Worm (Caenorhabditis elegans): ENCODE data around the gene T01D3.1.

T01D3.1 gene

ce11 chrV:13689592-13689991 lies at the start of gene T01D3.1:
Gene T01D3.1, plus strand, starts transcription at chrV:13689892.
- no peak for TF ChIP-seq him-1 (tag; optimal IDR thresholded peaks at IDR 0.05)
- TF ChIP-seq dao-5 (tag; optimal IDR thresholded peaks at IDR 0.05) = no peak
- no peak for TF ChIP-seq W03F9.2 (tag; optimal IDR thresholded peaks at IDR 0.05)

- TF ChIP-seq him-1 (tag; optimal IDR thresholded peaks at IDR 0.05) (no peak), dao-5 (tag; optimal IDR thresholded peaks at IDR 0.05) (no peak), W03F9.2 (tag; optimal IDR thresholded peaks at IDR 0.05) (no peak)
Observed at ce11 chrV:13645848-13646578, 43.7 kb upstream of the T01D3.1 start.

ce11 chrV:13647185-13647584 lies 42.5 kb upstream of the T01D3.1 start:
- no peak for TF ChIP-seq W03F9.2 (tag; optimal IDR thresholded peaks at IDR 0.05)
- no peak for TF ChIP-seq dao-5 (tag; optimal IDR thresholded peaks at IDR 0.05)
- TF ChIP-seq him-1 (tag; optimal IDR thresholded peaks at IDR 0.05) = no peak

- TF ChIP-seq dao-5 (tag; optimal IDR thresholded peaks at IDR 0.05) = no peak
- TF ChIP-seq W03F9.2 (tag; optimal IDR thresholded peaks at IDR 0.05) = no peak
- TF ChIP-seq him-1 (tag; optimal IDR thresholded peaks at IDR 0.05) = no peak
Observed at ce11 chrV:13647617-13648016, 42.1 kb upstream of the T01D3.1 start.

- peak; percentile 7 for TF ChIP-seq dao-5 (tag; optimal IDR thresholded peaks at IDR 0.05)
- no peak for TF ChIP-seq him-1 (tag; optimal IDR thresholded peaks at IDR 0.05)
Observed at ce11 chrV:13649730-13650349, 39.9 kb upstream of the T01D3.1 start, which contains the start of gene H37A05.4. Gene H37A05.4, minus strand, starts transcription at chrV:13649780.

ce11 chrV:13650800-13651199 lies 38.9 kb upstream of the T01D3.1 start:
- TF ChIP-seq him-1 (tag; optimal IDR thresholded peaks at IDR 0.05) = no peak

- no peak for TF ChIP-seq dao-5 (tag; optimal IDR thresholded peaks at IDR 0.05)
- TF ChIP-seq him-1 (tag; optimal IDR thresholded peaks at IDR 0.05) = no peak
- no peak for TF ChIP-seq W03F9.2 (tag; optimal IDR thresholded peaks at IDR 0.05)
Observed at ce11 chrV:13652322-13652721, 37.4 kb upstream of the T01D3.1 start.

- TF ChIP-seq W03F9.2 (tag; optimal IDR thresholded peaks at IDR 0.05) = no peak
Observed at ce11 chrV:13653713-13654393, 35.8 kb upstream of the T01D3.1 start, which contains the start of gene lpin-1. Gene lpin-1, minus strand, starts transcription at chrV:13654129.

- TF ChIP-seq dao-5 (tag; optimal IDR thresholded peaks at IDR 0.05) = no peak
Observed at ce11 chrV:13654394-13654792, 35.3 kb upstream of the T01D3.1 start.

ce11 chrV:13655202-13655764 lies 34.4 kb upstream of the T01D3.1 start:
- TF ChIP-seq him-1 (tag; optimal IDR thresholded peaks at IDR 0.05) (peak; percentile 48), dao-5 (tag; optimal IDR thresholded peaks at IDR 0.05) (no peak), W03F9.2 (tag; optimal IDR thresholded peaks at IDR 0.05) (no peak)

ce11 chrV:13656346-13657254 lies 33.1 kb upstream of the T01D3.1 start:
- TF ChIP-seq W03F9.2 (tag; optimal IDR thresholded peaks at IDR 0.05) (no peak), him-1 (tag; optimal IDR thresholded peaks at IDR 0.05) (no peak), dao-5 (tag; optimal IDR thresholded peaks at IDR 0.05) (no peak)

ce11 chrV:13657291-13657690 lies 32.4 kb upstream of the T01D3.1 start:
- TF ChIP-seq W03F9.2 (tag; optimal IDR thresholded peaks at IDR 0.05) = peak; percentile 29
- TF ChIP-seq him-1 (tag; optimal IDR thresholded peaks at IDR 0.05) = no peak

ce11 chrV:13657841-13658338 lies 31.8 kb upstream of the T01D3.1 start:
- TF ChIP-seq W03F9.2 (tag; optimal IDR thresholded peaks at IDR 0.05) (no peak), dao-5 (tag; optimal IDR thresholded peaks at IDR 0.05) (no peak), him-1 (tag; optimal IDR thresholded peaks at IDR 0.05) (no peak)

All from whole organism, L4/young adult.